Fruit fly (Drosophila melanogaster) whole organism, embryonic: ENCODE measurements around the gene CG4949.

Source experiments
- ATbp ChIP-seq: fragments of 200-800 bp; sonication (Bioruptor generic); optimal IDR thresholded peaks from 2 replicates; lab custom pipeline; 2017; ENCODE audit warnings: missing biosample characterization, mild to moderate bottlenecking, missing genetic modification characterization, missing genetic modification reagents
- Adf1 ChIP-seq: fragments of 200-800 bp; sonication (Bioruptor generic); IDR thresholded peaks from 2 replicates; pipeline ENCODE4 v1.3.6; 2022; ENCODE audit warnings: missing biosample characterization, missing genetic modification characterization
- Bgb ChIP-seq: fragments of 200-800 bp; sonication (Bioruptor generic); IDR thresholded peaks from 2 replicates; pipeline ENCODE4 v1.3.6; 2022; ENCODE audit warnings: missing biosample characterization, missing genetic modification characterization; ENCODE audit not compliant: partially characterized antibody
- CG10209 ChIP-seq: fragments of 200-800 bp; sonication (Bioruptor generic); optimal IDR thresholded peaks from 3 replicates; lab custom pipeline; 2017; ENCODE audit warnings: missing biosample characterization, mild to moderate bottlenecking, missing genetic modification characterization, missing genetic modification reagents
- CG11560 ChIP-seq: fragments of 200-800 bp; sonication (Bioruptor generic); IDR thresholded peaks from 3 replicates; pipeline ENCODE4 v1.3.6; 2022; ENCODE audit warnings: missing biosample characterization, missing genetic modification characterization
- CG12299 ChIP-seq: fragments of 200-800 bp; sonication (Bioruptor generic); optimal IDR thresholded peaks from 2 replicates; lab custom pipeline; 2018; ENCODE audit warnings: missing biosample characterization, mild to moderate bottlenecking, missing genetic modification characterization
- CG13424 ChIP-seq: fragments of 200-800 bp; sonication (Bioruptor generic); optimal IDR thresholded peaks from 2 replicates; lab custom pipeline; 2019; ENCODE audit warnings: missing biosample characterization, mild to moderate bottlenecking, missing genetic modification characterization, moderate library complexity
- CG13894 ChIP-seq: fragments of 200-800 bp; sonication (Bioruptor generic); optimal IDR thresholded peaks from 3 replicates; lab custom pipeline; 2018; ENCODE audit warnings: missing biosample characterization, mild to moderate bottlenecking, missing genetic modification characterization, moderate library complexity
- CG15269 ChIP-seq: fragments of 200-800 bp; sonication (Bioruptor generic); optimal IDR thresholded peaks from 2 replicates; lab custom pipeline; 2018; ENCODE audit warnings: missing biosample characterization, mild to moderate bottlenecking, missing genetic modification characterization, moderate library complexity
- CG18619 ChIP-seq: fragments of 200-800 bp; sonication (Bioruptor generic); optimal IDR thresholded peaks from 3 replicates; lab custom pipeline; 2017; ENCODE audit warnings: missing biosample characterization, mild to moderate bottlenecking, missing genetic modification characterization
- CG30431 ChIP-seq: fragments of 200-800 bp; sonication (Bioruptor generic); optimal IDR thresholded peaks from 2 replicates; lab custom pipeline; 2017; ENCODE audit warnings: missing biosample characterization, missing genetic modification characterization
- CG31365 ChIP-seq: fragments of 200-800 bp; sonication (Bioruptor generic); optimal IDR thresholded peaks from 2 replicates; lab custom pipeline; 2018; ENCODE audit warnings: missing biosample characterization, mild to moderate bottlenecking, missing genetic modification characterization
- CG3726 ChIP-seq: fragments of 200-800 bp; sonication (Bioruptor generic); IDR thresholded peaks from 3 replicates; pipeline ENCODE4, ENCODE4 v1.3.6; 2022; ENCODE audit warnings: missing biosample characterization, missing genetic modification characterization
- CG43689 ChIP-seq: fragments of 200-800 bp; sonication (Bioruptor generic); IDR thresholded peaks from 2 replicates; pipeline ENCODE4 v1.3.6; 2022; ENCODE audit warnings: missing biosample characterization, missing genetic modification characterization
- CG6175 ChIP-seq: fragments of 200-800 bp; sonication (Bioruptor generic); IDR thresholded peaks from 3 replicates; pipeline ENCODE4 v1.3.6; 2022; ENCODE audit warnings: missing biosample characterization, missing genetic modification characterization
- CG8924 ChIP-seq: fragments of 200-800 bp; optimal IDR thresholded peaks from 3 replicates; lab custom pipeline; 2019; ENCODE audit warnings: missing biosample characterization, mild to moderate bottlenecking, missing genetic modification characterization, moderate library complexity
- CG9817 ChIP-seq: fragments of 200-800 bp; sonication (Bioruptor generic); optimal IDR thresholded peaks from 2 replicates; lab custom pipeline; 2018; ENCODE audit warnings: missing biosample characterization, mild to moderate bottlenecking, missing genetic modification characterization, moderate library complexity
- E2f1 ChIP-seq: fragments of 200-800 bp; sonication (Bioruptor generic); IDR thresholded peaks from 2 replicates; pipeline ENCODE4 v1.3.6; 2022; ENCODE audit warnings: missing biosample characterization, missing genetic modification characterization
- Elba2 ChIP-seq: fragments of 200-800 bp; sonication (Bioruptor generic); optimal IDR thresholded peaks from 3 replicates; lab custom pipeline; 2016; ENCODE audit warnings: missing biosample characterization, missing genetic modification characterization
- Gsc ChIP-seq: fragments of 200-800 bp; sonication (Bioruptor generic); IDR thresholded peaks from 2 replicates; pipeline ENCODE4 v1.3.6; 2022; ENCODE audit warnings: missing biosample characterization, missing genetic modification characterization
- HLH4C ChIP-seq: fragments of 200-800 bp; sonication (Bioruptor generic); IDR thresholded peaks from 3 replicates; pipeline ENCODE4 v1.3.6; 2022; ENCODE audit warnings: missing biosample characterization, missing genetic modification characterization; ENCODE audit not compliant: partially characterized antibody
- HLHmδ ChIP-seq: fragments of 200-800 bp; sonication (Bioruptor generic); optimal IDR thresholded peaks from 2 replicates; lab custom pipeline; 2018; ENCODE audit warnings: missing biosample characterization, mild to moderate bottlenecking, missing genetic modification characterization, moderate library complexity
- Hr3 ChIP-seq: fragments of 200-800 bp; sonication (Bioruptor generic); optimal IDR thresholded peaks from 3 replicates; lab custom pipeline; 2016; ENCODE audit warnings: missing biosample characterization, missing genetic modification characterization
- Hr78 ChIP-seq, 2 experiments: fragments of 200-800 bp in 1 of 2; fragments of >200 bp in 1 of 2; sonication (Bioruptor generic) in 1 of 2; optimal IDR thresholded peaks; 2 replicates each; lab custom pipeline; 2017 to 2019; ENCODE audit warnings: missing biosample characterization in 2 of 2, missing genetic modification characterization in 2 of 2, mild to moderate bottlenecking in 1 of 2, moderate library complexity in 1 of 2
- Poxn ChIP-seq: fragments of 200-800 bp; sonication (Bioruptor generic); IDR thresholded peaks from 2 replicates; pipeline ENCODE4 v1.3.6; 2022; ENCODE audit warnings: missing biosample characterization, missing genetic modification characterization
- Sox102F ChIP-seq: fragments of 200-800 bp; sonication (Bioruptor generic); optimal IDR thresholded peaks from 2 replicates; lab custom pipeline; 2018; ENCODE audit warnings: missing biosample characterization, mild to moderate bottlenecking, missing genetic modification characterization, moderate library complexity
- Vsx1 ChIP-seq: fragments of 200-800 bp; sonication (Bioruptor generic); optimal IDR thresholded peaks from 2 replicates; lab custom pipeline; 2017; ENCODE audit warnings: missing biosample characterization, mild to moderate bottlenecking, missing genetic modification characterization, missing genetic modification reagents
- cas ChIP-seq: fragments of 200-800 bp; sonication (Bioruptor generic); IDR thresholded peaks from 2 replicates; pipeline ENCODE4 v1.3.6; 2022; ENCODE audit warnings: missing biosample characterization, missing genetic modification characterization
- chinmo ChIP-seq: fragments of 200-800 bp; sonication (Bioruptor generic); IDR thresholded peaks from 4 replicates; pipeline ENCODE4 v1.3.6; 2022; ENCODE audit warnings: missing biosample characterization, missing genetic modification characterization; ENCODE audit not compliant: partially characterized antibody
- chm ChIP-seq: fragments of 200-800 bp; sonication (Bioruptor generic); IDR thresholded peaks from 2 replicates; pipeline ENCODE4 v1.3.6; 2022; ENCODE audit warnings: missing biosample characterization, missing genetic modification characterization
- cwo ChIP-seq: fragments of 200-800 bp; sonication (Bioruptor generic); optimal IDR thresholded peaks from 3 replicates; lab custom pipeline; 2017; ENCODE audit warnings: missing biosample characterization, missing genetic modification characterization, mild to moderate bottlenecking, moderate library complexity, missing genetic modification reagents
- dmrt99B ChIP-seq: fragments of 200-800 bp; sonication (Bioruptor generic); optimal IDR thresholded peaks from 2 replicates; lab custom pipeline; 2018; ENCODE audit warnings: missing biosample characterization, mild to moderate bottlenecking, missing genetic modification characterization, moderate library complexity
- her ChIP-seq: fragments of 200-800 bp; sonication (Bioruptor generic); optimal IDR thresholded peaks from 2 replicates; lab custom pipeline; 2016; ENCODE audit warnings: missing biosample characterization, missing genetic modification characterization
- hkb ChIP-seq, 2 experiments: fragments of 200-800 bp in 1 of 2; fragments of >200 bp in 1 of 2; sonication (Bioruptor generic) in 1 of 2; IDR thresholded peaks in 1 of 2; optimal IDR thresholded peaks in 1 of 2; 2 replicates each; pipeline versions ENCODE4 v1.3.6 to Lab custom; 2017 to 2022; ENCODE audit warnings: missing biosample characterization in 1 of 2, missing genetic modification characterization in 1 of 2
- insv ChIP-seq, 2 experiments: fragments of 200-800 bp; sonication (Bioruptor generic); optimal IDR thresholded peaks; 3 replicates each; lab custom pipeline; 2016 to 2018; ENCODE audit warnings: missing biosample characterization in 2 of 2, missing genetic modification characterization in 2 of 2
- klu ChIP-seq: fragments of 200-800 bp; sonication (Bioruptor generic); IDR thresholded peaks from 2 replicates; pipeline ENCODE4 v1.3.6; 2022; ENCODE audit warnings: missing biosample characterization, missing genetic modification characterization
- lola ChIP-seq, 3 experiments: fragments of >200 bp in 2 of 3; fragments of 200-800 bp in 1 of 3; sonication (Bioruptor generic) in 1 of 3; optimal IDR thresholded peaks; 2 replicates each; lab custom pipeline; 2017 to 2019; ENCODE audit warnings: missing biosample characterization in 3 of 3, missing genetic modification characterization in 3 of 3, mild to moderate bottlenecking in 1 of 3, moderate library complexity in 1 of 3
- nerfin-2 ChIP-seq: fragments of 200-800 bp; sonication (Bioruptor generic); IDR thresholded peaks from 2 replicates; pipeline ENCODE4 v1.3.6; 2022; ENCODE audit warnings: missing biosample characterization, missing genetic modification characterization; ENCODE audit not compliant: partially characterized antibody
- pan ChIP-seq, 4 experiments: fragments of >200 bp in 3 of 4; fragments of 200-800 bp in 1 of 4; sonication (Bioruptor generic) in 1 of 4; optimal IDR thresholded peaks in 3 of 4; IDR thresholded peaks in 1 of 4; 2 replicates each; pipeline versions ENCODE4 v1.3.6 to Lab custom; 2017 to 2022; ENCODE audit warnings: missing biosample characterization in 2 of 4, missing genetic modification characterization in 2 of 4, mixed read lengths in 1 of 4
- trem ChIP-seq: fragments of 200-800 bp; optimal IDR thresholded peaks from 3 replicates; lab custom pipeline; 2019; ENCODE audit warnings: missing biosample characterization, mild to moderate bottlenecking, missing genetic modification characterization, moderate library complexity
- twi ChIP-seq: fragments of 200-800 bp; optimal IDR thresholded peaks from 2 replicates; lab custom pipeline; 2019; ENCODE audit warnings: missing biosample characterization, mild to moderate bottlenecking, missing genetic modification characterization, moderate library complexity
- zf30C ChIP-seq: fragments of 200-800 bp; sonication (Bioruptor generic); optimal IDR thresholded peaks from 3 replicates; lab custom pipeline; 2018; ENCODE audit warnings: missing biosample characterization, mild to moderate bottlenecking, missing genetic modification characterization

Gene CG4949

dm6 chrX:17125017-17125821, 46.6 kb downstream of the CG4949 start (continued):
- TF ChIP-seq dmrt99B (tag; lab: Kevin White, UChicago) (peak; percentile 85), HLH4C (GFP tag; lab: Robert Waterston, UW) (peak; percentile 85), CG31365 (tag; lab: Kevin White, UChicago) (no peak), CG30431 (GFP tag; lab: Kevin White, UChicago) (no peak), ATbp (GFP tag; lab: Kevin White, UChicago) (no peak)

dm6 chrX:17129733-17130466, 51.3 kb downstream of the CG4949 start:
- TF ChIP-seq chinmo (GFP tag; lab: Robert Waterston, UW) (0 out of 4 replicates have a peak, but pooled peaks have one; percentile 57), CG43689 (peak; percentile 25; the same call in 1 of the 2 replicates), zf30C (peak; percentile 79), CG10209 (GFP tag; lab: Kevin White, UChicago) (peak; percentile 84), insv (GFP tag; optimal IDR thresholded peaks at IDR 0.05; lab: Kevin White, UChicago) (peak in 1 of 2 experiments; percentile 47), Elba2 (GFP tag; lab: Kevin White, UChicago) (no peak), CG3726 (0 out of 3 replicates have a peak, but pooled peaks have one; percentile 56), Bgb (GFP tag; lab: Robert Waterston, UW) (no peak), Hr3 (GFP tag; lab: Kevin White, UChicago) (peak; percentile 76), Gsc (GFP tag; lab: Robert Waterston, UW) (no peak), CG11560 (no peak), twi (tag; lab: Kevin White, UChicago) (peak; percentile 23), CG15269 (tag; lab: Kevin White, UChicago) (peak; percentile 90), HLHmδ (GFP tag; lab: Kevin White, UChicago) (no peak), her (no peak), Hr78 (GFP tag; optimal IDR thresholded peaks at IDR 0.05; lab: Kevin White, UChicago) (peak in 1 of 2 experiments; percentile 46), Poxn (GFP tag; lab: Robert Waterston, UW) (no peak), CG8924 (tag; lab: Kevin White, UChicago) (peak; percentile 92), Vsx1 (peak; percentile 69), CG18619 (peak; percentile 82), Sox102F (GFP tag; lab: Kevin White, UChicago) (peak; percentile 93), cas (GFP tag; lab: Robert Waterston, UW) (peak; percentile 59), pan (optimal IDR thresholded peaks at IDR 0.05; lab: Kevin White, UChicago) (no peak), pan (GFP tag; optimal IDR thresholded peaks at IDR 0.05 in 1 of 2, IDR thresholded peaks at IDR 0.05 in 1 of 2) (peak in 1 of 2 experiments; percentile 85), CG6175 (GFP tag; lab: Robert Waterston, UW) (no peak), trem (tag; lab: Kevin White, UChicago) (peak; percentile 65), Adf1 (GFP tag; lab: Robert Waterston, UW) (peak; percentile 55), CG12299 (tag; lab: Kevin White, UChicago) (peak; percentile 72), nerfin-2 (GFP tag; lab: Robert Waterston, UW) (no peak), chm (GFP tag; lab: Robert Waterston, UW) (0 out of 2 replicates have a peak, but pooled peaks have one; percentile 40), klu (GFP tag; lab: Robert Waterston, UW) (peak; percentile 68; the same call in 1 of the 2 replicates), E2f1 (GFP tag; lab: Robert Waterston, UW) (peak; percentile 82), CG13424 (tag; lab: Kevin White, UChicago) (peak; percentile 82), CG9817 (tag; lab: Kevin White, UChicago) (peak; percentile 60), hkb (optimal IDR thresholded peaks at IDR 0.05; lab: Kevin White, UChicago) (no peak), hkb (GFP tag; IDR thresholded peaks at IDR 0.05; lab: Robert Waterston, UW) (peak; percentile 85), lola (GFP tag; optimal IDR thresholded peaks at IDR 0.05; lab: Kevin White, UChicago) (peak in 1 of 3 experiments; percentile 69), cwo (GFP tag; lab: Kevin White, UChicago) (peak; percentile 84), CG13894 (tag; lab: Kevin White, UChicago) (peak; percentile 46)
